Worm (Caenorhabditis elegans) whole organism, mixed stage, embryonic: Measurements from ENCODE around the gene col-12.

Experiments used
- M03D4.4 ChIP-seq: sonication (generic microtip); optimal IDR thresholded peaks from 2 replicates; lab custom pipeline; 2017; ENCODE audit warnings: mild to moderate bottlenecking, missing genetic modification characterization, missing compliant biosample characterization
- bed-3 ChIP-seq: fragments of 200-800 bp; sonication (Bioruptor generic); optimal IDR thresholded peaks from 3 replicates; lab custom pipeline; 2018; ENCODE audit warnings: mild to moderate bottlenecking, missing genetic modification characterization, moderate library complexity, missing compliant biosample characterization
- blmp-1 ChIP-seq: fragments of 150-350 bp; optimal IDR thresholded peaks from 2 replicates; lab custom pipeline; 2014; ENCODE audit warnings: missing biosample characterization, missing genetic modification characterization
- ceh-39 ChIP-seq: fragments of 150-350 bp; optimal IDR thresholded peaks from 2 replicates; lab custom pipeline; 2014; ENCODE audit warnings: missing biosample characterization, missing genetic modification characterization
- ceh-83 ChIP-seq: fragments of 200-800 bp; sonication (Bioruptor generic); optimal IDR thresholded peaks from 2 replicates; lab custom pipeline; 2018; ENCODE audit warnings: mild to moderate bottlenecking, missing genetic modification characterization, missing compliant biosample characterization
- cnd-1 ChIP-seq: fragments of 200-800 bp; sonication (Bioruptor generic); optimal IDR thresholded peaks from 2 replicates; lab custom pipeline; 2018; ENCODE audit warnings: mild to moderate bottlenecking, missing genetic modification characterization, missing compliant biosample characterization
- elt-1 ChIP-seq: sonication (generic microtip); optimal IDR thresholded peaks from 2 replicates; lab custom pipeline; 2017; ENCODE audit warnings: missing genetic modification characterization, mild to moderate bottlenecking, missing compliant biosample characterization, antibody characterized with exemption, moderate library complexity, borderline replicate concordance; ENCODE audit not compliant: insufficient read depth
- elt-3 ChIP-seq: fragments of 150-350 bp; optimal IDR thresholded peaks from 2 replicates; lab custom pipeline; 2014; ENCODE audit warnings: missing biosample characterization, missing genetic modification characterization
- flh-1 ChIP-seq: fragments of 200-800 bp; sonication (Bioruptor generic); optimal IDR thresholded peaks from 2 replicates; lab custom pipeline; 2018; ENCODE audit warnings: mild to moderate bottlenecking, missing genetic modification characterization, moderate library complexity, missing compliant biosample characterization
- ham-2 ChIP-seq: fragments of 200-800 bp; sonication (Bioruptor generic); optimal IDR thresholded peaks from 2 replicates; lab custom pipeline; 2018; ENCODE audit warnings: mild to moderate bottlenecking, missing genetic modification characterization, missing compliant biosample characterization
- hlh-1 ChIP-seq: fragments of 150-350 bp; optimal IDR thresholded peaks from 2 replicates; lab custom pipeline; 2014; ENCODE audit warnings: missing biosample characterization, missing genetic modification reagents, missing genetic modification characterization
- lin-13 ChIP-seq: fragments of 150-350 bp; optimal IDR thresholded peaks from 2 replicates; lab custom pipeline; 2014; ENCODE audit warnings: missing biosample characterization, missing genetic modification characterization
- lsy-2 ChIP-seq: fragments of 150-350 bp; optimal IDR thresholded peaks from 2 replicates; lab custom pipeline; 2014; ENCODE audit warnings: missing biosample characterization, missing genetic modification characterization
- mab-5 ChIP-seq: fragments of 150-350 bp; optimal IDR thresholded peaks from 2 replicates; lab custom pipeline; 2014; ENCODE audit warnings: missing biosample characterization, missing genetic modification characterization
- mep-1 ChIP-seq: fragments of 150-350 bp; optimal IDR thresholded peaks from 2 replicates; lab custom pipeline; 2017; ENCODE audit warnings: missing biosample characterization, missing genetic modification reagents, missing genetic modification characterization, inconsistent platforms
- mls-2 ChIP-seq: sonication (generic microtip); optimal IDR thresholded peaks from 2 replicates; lab custom pipeline; 2016; ENCODE audit warnings: mild to moderate bottlenecking, missing genetic modification characterization, moderate library complexity, missing compliant biosample characterization
- nhr-2 ChIP-seq: fragments of 150-350 bp; optimal IDR thresholded peaks from 2 replicates; lab custom pipeline; 2014; ENCODE audit warnings: missing biosample characterization, missing genetic modification characterization
- nhr-28 ChIP-seq: fragments of 150-350 bp; optimal IDR thresholded peaks from 2 replicates; lab custom pipeline; 2014; ENCODE audit warnings: missing biosample characterization, missing genetic modification characterization
- nhr-76 ChIP-seq: sonication (generic microtip); optimal IDR thresholded peaks from 2 replicates; lab custom pipeline; 2017; ENCODE audit warnings: missing biosample characterization, missing genetic modification characterization
- sem-2 ChIP-seq: fragments of 200-800 bp; sonication (Bioruptor generic); optimal IDR thresholded peaks from 2 replicates; lab custom pipeline; 2018; ENCODE audit warnings: mild to moderate bottlenecking, missing genetic modification characterization, missing compliant biosample characterization
- snpc-4 ChIP-seq: fragments of 150-350 bp; optimal IDR thresholded peaks from 2 replicates; lab custom pipeline; 2014; ENCODE audit warnings: missing biosample characterization, missing genetic modification characterization
- sptf-1 ChIP-seq: sonication (generic microtip); optimal IDR thresholded peaks from 2 replicates; lab custom pipeline; 2017; ENCODE audit warnings: mild to moderate bottlenecking, missing genetic modification characterization, moderate library complexity, missing compliant biosample characterization
- unc-120 ChIP-seq: sonication (generic microtip); optimal IDR thresholded peaks from 2 replicates; lab custom pipeline; 2017; ENCODE audit warnings: missing genetic modification characterization, missing compliant biosample characterization; ENCODE audit not compliant: poor library complexity, severe bottlenecking
- unc-62 ChIP-seq: fragments of 150-350 bp; optimal IDR thresholded peaks from 2 replicates; lab custom pipeline; 2014; ENCODE audit warnings: missing biosample characterization, missing genetic modification reagents, missing genetic modification characterization
- zip-8 ChIP-seq: fragments of 150-350 bp; optimal IDR thresholded peaks from 2 replicates; lab custom pipeline; 2014; ENCODE audit warnings: missing biosample characterization, missing genetic modification characterization
- ztf-11 ChIP-seq: fragments of 150-350 bp; optimal IDR thresholded peaks from 2 replicates; lab custom pipeline; 2014; ENCODE audit warnings: missing biosample characterization, missing genetic modification characterization

col-12 gene

ce11 chrV:10457247-10457646 lies 32.2 kb upstream of the col-12 start, which contains the start of gene F22E12.1:
TSS of gene F22E12.1 (minus strand) at chrV:10457347.
- no peak for TF ChIP-seq nhr-76
- no peak for TF ChIP-seq sptf-1
- no peak for TF ChIP-seq mep-1
- TF ChIP-seq cnd-1 (tag; lab: Kevin White, UChicago), result no peak
- no peak for TF ChIP-seq snpc-4 (tag; lab: Kevin White, UChicago)
- TF ChIP-seq bed-3 (GFP tag; lab: Kevin White, UChicago), result no peak
- TF ChIP-seq mls-2 (tag; lab: Kevin White, UChicago), result no peak
- no peak for TF ChIP-seq mab-5 (tag; lab: Kevin White, UChicago)
- TF ChIP-seq elt-1 (tag; lab: Kevin White, UChicago), result no peak
- TF ChIP-seq flh-1 (GFP tag; lab: Kevin White, UChicago), result no peak
- TF ChIP-seq, all 35 proteins: peak for 0

ce11 chrV:10453466-10453865 lies 28.5 kb upstream of the col-12 start, which contains the start of gene Y32F6A.5:
TSS of gene Y32F6A.5 (minus strand) at chrV:10453605.
- TF ChIP-seq ham-2 (GFP tag; lab: Kevin White, UChicago) (no peak), ztf-11 (tag; lab: Kevin White, UChicago) (no peak), blmp-1 (tag; lab: Kevin White, UChicago) (no peak), sem-2 (GFP tag; lab: Kevin White, UChicago) (no peak), unc-62 (GFP tag; lab: Kevin White, UChicago) (no peak), elt-1 (tag; lab: Kevin White, UChicago) (no peak), cnd-1 (tag; lab: Kevin White, UChicago) (no peak), unc-120 (no peak), M03D4.4 (no peak), mep-1 (no peak), mab-5 (tag; lab: Kevin White, UChicago) (no peak), lsy-2 (no peak)
- TF ChIP-seq, all 35 proteins: peak for 0

DNA sequence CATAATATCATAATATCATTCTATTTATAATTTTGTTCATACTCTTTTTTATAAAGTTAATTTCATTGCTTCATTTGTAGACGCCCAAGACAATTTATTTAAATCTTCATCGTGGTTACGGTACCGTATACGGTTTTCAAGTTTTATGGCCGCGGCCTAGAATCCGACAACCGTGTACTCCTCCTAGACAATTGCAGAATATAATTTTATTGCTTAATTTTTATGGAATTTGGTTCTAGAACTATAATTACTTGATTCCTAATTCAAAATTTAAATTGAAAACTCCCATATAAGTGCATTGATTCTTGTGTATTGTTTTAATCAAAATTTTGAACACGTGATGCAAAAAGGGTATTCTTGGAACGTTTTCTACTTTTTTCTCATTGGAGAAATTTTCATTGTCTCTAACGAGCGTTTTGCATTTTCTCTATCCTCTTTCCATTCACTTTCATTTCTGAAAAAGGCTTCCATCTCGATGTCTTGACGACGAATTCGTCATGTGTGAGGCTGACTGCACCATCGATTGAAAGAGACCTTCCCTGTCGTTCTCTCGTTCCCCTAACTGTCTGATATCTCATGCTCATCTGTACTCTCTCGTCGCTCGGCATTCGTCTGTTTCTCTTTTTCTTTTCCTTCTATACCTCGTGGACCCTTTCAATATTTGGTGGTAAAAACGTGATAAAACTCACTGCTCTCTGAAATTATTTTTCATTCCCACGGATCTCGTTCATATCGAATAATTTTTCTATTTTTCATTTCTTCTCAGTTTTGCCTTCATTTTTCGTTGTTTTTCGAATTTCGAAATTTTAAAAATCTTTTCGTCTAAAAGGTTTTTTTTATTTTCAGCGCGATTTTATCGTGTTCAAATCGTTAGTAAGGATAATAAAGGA lies 16.4 kb upstream of the col-12 start, which contains the start of gene pap-1:
Gene pap-1 (plus strand): TSS at position 840 of the 890 bp plus-strand sequence.
- TF ChIP-seq nhr-2, result no peak
- TF ChIP-seq lsy-2, result peak; percentile 61
- TF ChIP-seq unc-120, result peak; percentile 8
- TF ChIP-seq, all 35 proteins: peak for 2

- no peak for TF ChIP-seq sem-2 (GFP tag; lab: Kevin White, UChicago)
Observed at ce11 chrV:10440723-10441122, 15.7 kb upstream of the col-12 start, which contains the start of gene snf-10. TSS of gene snf-10 (minus strand) at chrV:10440823.

- TF ChIP-seq zip-8 (tag; lab: Kevin White, UChicago), result no peak
- TF ChIP-seq nhr-28 (tag; lab: Kevin White, UChicago), result no peak
- TF ChIP-seq ceh-39 (tag; lab: Kevin White, UChicago), result no peak
- TF ChIP-seq elt-3 (tag; lab: Kevin White, UChicago), result no peak
- no peak for TF ChIP-seq snpc-4 (tag; lab: Kevin White, UChicago)
- TF ChIP-seq M03D4.4, result no peak
- no peak for TF ChIP-seq sptf-1
- no peak for TF ChIP-seq ham-2 (GFP tag; lab: Kevin White, UChicago)
- TF ChIP-seq ceh-83 (GFP tag; lab: Kevin White, UChicago), result no peak
- TF ChIP-seq mab-5 (tag; lab: Kevin White, UChicago), result no peak
- TF ChIP-seq mep-1, result no peak
- TF ChIP-seq sem-2 (GFP tag; lab: Kevin White, UChicago), result no peak
- no peak for TF ChIP-seq hlh-1
- no peak for TF ChIP-seq elt-1 (tag; lab: Kevin White, UChicago)
- TF ChIP-seq lin-13, result no peak
- no peak for TF ChIP-seq ztf-11 (tag; lab: Kevin White, UChicago)
- TF ChIP-seq mls-2 (tag; lab: Kevin White, UChicago), result no peak
Observed at ce11 chrV:10436612-10437011, 11.6 kb upstream of the col-12 start, which contains the start of gene set-22. TSS of gene set-22 (plus strand) at chrV:10436912.

ce11 chrV:10435198-10435597 lies 10.2 kb upstream of the col-12 start:
- TF ChIP-seq blmp-1 (tag; lab: Kevin White, UChicago), result no peak
- TF ChIP-seq M03D4.4, result no peak
- no peak for TF ChIP-seq mls-2 (tag; lab: Kevin White, UChicago)
- no peak for TF ChIP-seq snpc-4 (tag; lab: Kevin White, UChicago)
- no peak for TF ChIP-seq sptf-1
